Fruit fly (Drosophila melanogaster): ENCODE data around the gene CG14207.

dm6 chrX:19585142-19585541 is 19.9 kb upstream of the CG14207 start:
- TF ChIP-seq fd59A (GFP tag; optimal IDR thresholded peaks at IDR 0.05) (no peak), cyc (GFP tag; optimal IDR thresholded peaks at IDR 0.05) (no peak), CG8319 (GFP tag; optimal IDR thresholded peaks at IDR 0.05) (no peak), Hr38 (GFP tag; optimal IDR thresholded peaks at IDR 0.05) (no peak), Blimp-1 (GFP tag; optimal IDR thresholded peaks at IDR 0.05) (no peak), CG11294 (GFP tag; IDR thresholded peaks at IDR 0.05) (no peak), CG6792 (GFP tag; optimal IDR thresholded peaks at IDR 0.05) (no peak), net (GFP tag; optimal IDR thresholded peaks at IDR 0.05) (no peak), Eip75B (GFP tag; optimal IDR thresholded peaks at IDR 0.05) (no peak), Hr39 (GFP tag; optimal IDR thresholded peaks at IDR 0.05) (no peak), Smox (GFP tag; optimal IDR thresholded peaks at IDR 0.05) (no peak)
